Worm (Caenorhabditis elegans) whole organism, L2 larva: ENCODE results near the gene E02C12.12.

ENCODE experiments used
- Y55F3AM.14 ChIP-seq: fragments of 200-800 bp; sonication (Bioruptor generic); optimal IDR thresholded peaks from 2 replicates; lab custom pipeline; 2018; ENCODE audit warnings: mild to moderate bottlenecking, missing genetic modification characterization, missing compliant biosample characterization
- alr-1 ChIP-seq: fragments of 150-350 bp; optimal IDR thresholded peaks from 2 replicates; lab custom pipeline; 2014; ENCODE audit warnings: missing biosample characterization, missing genetic modification characterization
- aly-2 ChIP-seq: fragments of 150-350 bp; optimal IDR thresholded peaks from 2 replicates; lab custom pipeline; 2014; ENCODE audit warnings: missing biosample characterization, missing genetic modification characterization
- ama-1 ChIP-seq: fragments of 150-350 bp; optimal IDR thresholded peaks from 2 replicates; lab custom pipeline; 2018; ENCODE audit warnings: inconsistent platforms
- blmp-1 ChIP-seq: sonication (generic microtip); optimal IDR thresholded peaks from 2 replicates; lab custom pipeline; 2017; ENCODE audit warnings: missing genetic modification characterization, mild to moderate bottlenecking, missing compliant biosample characterization, antibody characterized with exemption, moderate library complexity; ENCODE audit not compliant: insufficient read depth
- ceh-16 ChIP-seq: fragments of 150-350 bp; optimal IDR thresholded peaks from 2 replicates; lab custom pipeline; 2014; ENCODE audit warnings: missing biosample characterization, missing genetic modification characterization
- ceh-82 ChIP-seq: fragments of 150-350 bp; optimal IDR thresholded peaks from 2 replicates; lab custom pipeline; 2014; ENCODE audit warnings: missing biosample characterization, missing genetic modification characterization
- crh-2 ChIP-seq: sonication (generic microtip); optimal IDR thresholded peaks from 2 replicates; lab custom pipeline; 2017; ENCODE audit warnings: missing biosample characterization, missing genetic modification characterization
- dmd-4 ChIP-seq: sonication (generic microtip); optimal IDR thresholded peaks from 2 replicates; lab custom pipeline; 2017; ENCODE audit warnings: missing biosample characterization, missing genetic modification characterization
- elt-1 ChIP-seq: fragments of 150-350 bp; optimal IDR thresholded peaks from 2 replicates; lab custom pipeline; 2014; ENCODE audit warnings: missing biosample characterization, missing genetic modification characterization
- elt-3 ChIP-seq: sonication (generic microtip); optimal IDR thresholded peaks from 2 replicates; lab custom pipeline; 2017; ENCODE audit warnings: missing biosample characterization, missing genetic modification characterization
- fos-1 ChIP-seq: fragments of 150-350 bp; optimal IDR thresholded peaks from 2 replicates; lab custom pipeline; 2014; ENCODE audit warnings: missing biosample characterization, missing genetic modification characterization
- gmeb-1 ChIP-seq: fragments of 150-350 bp; optimal IDR thresholded peaks from 2 replicates; lab custom pipeline; 2014; ENCODE audit warnings: missing biosample characterization, missing genetic modification characterization
- lin-11 ChIP-seq: fragments of 150-350 bp; sonication (generic microtip); optimal IDR thresholded peaks from 2 replicates; lab custom pipeline; 2014; ENCODE audit warnings: missing biosample characterization, missing genetic modification characterization, inconsistent platforms, mixed read lengths
- lin-13 ChIP-seq: fragments of 150-350 bp; optimal IDR thresholded peaks from 2 replicates; lab custom pipeline; 2014; ENCODE audit warnings: missing biosample characterization, missing genetic modification reagents, missing genetic modification characterization
- lsy-2 ChIP-seq, 2 experiments: fragments of 150-350 bp in 1 of 2; sonication (generic microtip) in 1 of 2; optimal IDR thresholded peaks; 2 replicates each; lab custom pipeline; 2014 to 2017; ENCODE audit warnings: missing biosample characterization in 2 of 2, missing genetic modification characterization in 2 of 2
- mab-5 ChIP-seq: fragments of 150-350 bp; optimal IDR thresholded peaks from 2 replicates; lab custom pipeline; 2014; ENCODE audit warnings: missing biosample characterization, missing genetic modification characterization
- mbf-1 ChIP-seq: sonication (generic microtip); optimal IDR thresholded peaks from 2 replicates; lab custom pipeline; 2017; ENCODE audit warnings: missing biosample characterization, missing genetic modification characterization
- mdl-1 ChIP-seq, 2 experiments: fragments of 150-350 bp in 1 of 2; sonication (generic microtip) in 1 of 2; optimal IDR thresholded peaks; 2 replicates each; lab custom pipeline; 2017; ENCODE audit warnings: missing biosample characterization in 2 of 2, missing genetic modification characterization in 2 of 2
- nhr-10 ChIP-seq: sonication (generic microtip); optimal IDR thresholded peaks from 2 replicates; lab custom pipeline; 2017; ENCODE audit warnings: missing biosample characterization, missing genetic modification characterization
- nhr-12 ChIP-seq: fragments of 150-350 bp; optimal IDR thresholded peaks from 2 replicates; lab custom pipeline; 2014; ENCODE audit warnings: missing biosample characterization, missing genetic modification characterization
- nhr-129 ChIP-seq: fragments of 150-350 bp; optimal IDR thresholded peaks from 2 replicates; lab custom pipeline; 2014; ENCODE audit warnings: missing biosample characterization, missing genetic modification characterization
- nhr-23 ChIP-seq: fragments of 150-350 bp; optimal IDR thresholded peaks from 2 replicates; lab custom pipeline; 2014; ENCODE audit warnings: missing biosample characterization, missing genetic modification reagents, missing genetic modification characterization
- nhr-237 ChIP-seq: fragments of 150-350 bp; optimal IDR thresholded peaks from 2 replicates; lab custom pipeline; 2014; ENCODE audit warnings: missing biosample characterization, missing genetic modification characterization
- nhr-25 ChIP-seq: fragments of 150-350 bp; sonication (generic microtip); optimal IDR thresholded peaks from 3 replicates; lab custom pipeline; 2014; ENCODE audit warnings: missing biosample characterization, missing genetic modification characterization
- nhr-6 ChIP-seq: fragments of 150-350 bp; optimal IDR thresholded peaks from 2 replicates; lab custom pipeline; 2014; ENCODE audit warnings: missing biosample characterization, missing genetic modification characterization
- peb-1 ChIP-seq: fragments of 150-350 bp; optimal IDR thresholded peaks from 2 replicates; lab custom pipeline; 2014; ENCODE audit warnings: missing biosample characterization, missing genetic modification characterization
- sem-4 ChIP-seq: fragments of 150-350 bp; optimal IDR thresholded peaks from 2 replicates; lab custom pipeline; 2014; ENCODE audit warnings: missing biosample characterization, missing genetic modification reagents, missing genetic modification characterization
- skn-1 ChIP-seq: sonication (generic microtip); optimal IDR thresholded peaks from 2 replicates; lab custom pipeline; 2017; ENCODE audit warnings: missing biosample characterization, missing genetic modification characterization
- sma-3 ChIP-seq: sonication (generic microtip); optimal IDR thresholded peaks from 2 replicates; lab custom pipeline; 2016; ENCODE audit warnings: missing genetic modification reagents, missing genetic modification characterization, missing compliant biosample characterization
- sma-9 ChIP-seq, 2 experiments: fragments of 150-350 bp in 1 of 2; sonication (generic microtip) in 1 of 2; optimal IDR thresholded peaks; 2 replicates each; lab custom pipeline; 2014 to 2016; ENCODE audit warnings: missing genetic modification characterization in 2 of 2, mild to moderate bottlenecking in 1 of 2, missing biosample characterization in 1 of 2, missing compliant biosample characterization in 1 of 2, missing genetic modification reagents in 1 of 2, moderate library complexity in 1 of 2
- snpc-4 ChIP-seq: fragments of 150-350 bp; optimal IDR thresholded peaks from 2 replicates; lab custom pipeline; 2014; ENCODE audit warnings: missing biosample characterization, missing genetic modification characterization
- unc-55 ChIP-seq: fragments of 150-350 bp; sonication (generic microtip); optimal IDR thresholded peaks from 3 replicates; lab custom pipeline; 2014; ENCODE audit warnings: missing biosample characterization, missing genetic modification reagents, missing genetic modification characterization
- unc-62 ChIP-seq: fragments of 150-350 bp; optimal IDR thresholded peaks from 2 replicates; lab custom pipeline; 2014; ENCODE audit warnings: missing biosample characterization, missing genetic modification reagents, missing genetic modification characterization
- ztf-1 ChIP-seq: fragments of 200-800 bp; sonication (Bioruptor generic); conservative IDR thresholded peaks from 2 replicates; pipeline ENCODE4 v1.3.6; 2022; ENCODE audit warnings: missing genetic modification characterization, missing compliant biosample characterization
- ztf-11 ChIP-seq: sonication (generic microtip); optimal IDR thresholded peaks from 2 replicates; lab custom pipeline; 2017; ENCODE audit warnings: missing biosample characterization, missing genetic modification characterization

Gene E02C12.12

DNA sequence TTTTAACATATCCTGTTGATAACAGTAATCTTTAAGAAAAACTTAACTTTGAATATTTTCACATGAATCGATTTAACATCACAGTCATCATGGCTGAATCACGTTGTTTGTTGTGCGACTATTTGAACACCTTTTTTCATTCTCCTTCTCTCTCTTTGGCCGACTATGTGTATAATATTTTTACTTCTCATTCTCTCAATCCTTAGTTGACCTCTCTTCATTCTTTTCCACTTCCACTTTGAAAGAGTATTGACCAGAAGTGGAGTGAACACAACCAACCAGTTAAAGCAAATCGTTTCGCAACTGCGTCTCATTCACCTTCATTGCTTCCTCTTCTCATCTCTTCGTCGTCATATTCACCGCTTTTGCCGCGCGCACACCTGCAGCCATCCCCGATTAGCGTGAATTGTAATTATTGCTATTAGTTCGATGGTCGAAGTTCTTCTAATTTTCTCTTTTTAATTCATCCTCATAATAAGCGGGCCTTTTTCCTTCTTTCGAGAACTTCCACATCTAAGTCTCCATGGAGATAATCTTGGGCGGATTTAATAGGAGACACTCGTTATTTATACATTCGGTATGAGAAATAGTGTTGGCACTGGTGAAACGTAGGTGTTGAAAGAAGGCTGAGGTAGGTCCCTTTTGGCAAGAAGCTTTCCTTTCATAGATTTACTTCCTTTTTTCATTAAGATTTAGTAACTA is 13.0 kb upstream of the E02C12.12 start:
- TF ChIP-seq lin-11 (tag; lab: Kevin White, UChicago) (no peak), elt-3 (tag; lab: Kevin White, UChicago) (no peak), nhr-10 (tag; lab: Kevin White, UChicago) (no peak), nhr-129 (tag; lab: Kevin White, UChicago) (no peak), nhr-6 (tag; lab: Kevin White, UChicago) (no peak), nhr-25 (tag; lab: Kevin White, UChicago) (peak; percentile 35), unc-55 (GFP tag; lab: Kevin White, UChicago) (no peak)

DNA sequence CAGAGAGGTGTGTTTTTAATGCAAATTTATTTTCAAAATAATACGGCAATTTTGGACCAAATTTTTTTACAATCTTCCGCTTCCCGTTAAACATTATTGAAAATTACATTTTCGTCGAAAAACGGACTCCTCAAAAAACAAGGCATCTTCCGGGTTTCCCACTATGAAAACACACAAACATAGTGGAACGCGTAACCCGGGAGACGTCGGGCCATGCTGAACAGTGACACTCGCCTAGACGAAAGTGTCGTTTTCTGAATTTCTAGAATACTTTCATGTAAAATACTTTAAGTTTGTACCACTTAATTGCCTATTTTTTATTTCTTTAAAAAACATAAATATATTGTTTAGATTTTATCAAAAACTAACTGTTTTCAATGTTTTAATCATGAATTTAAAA is 9.8 kb upstream of the E02C12.12 start:
- TF ChIP-seq alr-1 (tag; lab: Kevin White, UChicago): no peak
- TF ChIP-seq snpc-4 (tag; lab: Kevin White, UChicago): peak; percentile 95

DNA sequence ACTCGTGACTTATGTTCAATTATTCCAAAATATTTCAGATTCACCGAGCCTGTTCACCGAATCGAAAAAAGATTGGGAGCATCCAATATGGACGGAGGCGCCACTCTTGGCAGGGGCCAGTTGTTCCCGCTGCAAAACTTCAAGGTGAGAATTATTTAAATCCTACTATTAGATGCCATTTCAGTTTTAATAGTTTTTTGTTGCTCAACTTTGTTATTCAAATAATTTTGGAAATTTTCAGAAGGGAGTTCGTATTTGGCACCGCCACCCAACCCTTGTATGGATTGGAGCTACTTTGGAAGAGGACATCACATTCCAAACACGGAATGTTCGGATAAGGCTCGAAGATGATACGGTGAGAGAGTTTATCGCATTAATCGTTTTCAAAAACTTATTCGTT is 4.0 kb upstream of the E02C12.12 start, which contains the start of gene hum-2:
Gene hum-2, plus strand, starts transcription at position 33 of the 400 bp plus-strand sequence.
- TF ChIP-seq lsy-2 (tag; optimal IDR thresholded peaks at IDR 0.05; lab: Kevin White, UChicago) (no peak), lin-13 (GFP tag; lab: Kevin White, UChicago) (no peak), unc-55 (GFP tag; lab: Kevin White, UChicago) (no peak), skn-1 (tag; lab: Kevin White, UChicago) (no peak), gmeb-1 (tag; lab: Kevin White, UChicago) (no peak), fos-1 (no peak), nhr-129 (tag; lab: Kevin White, UChicago) (no peak), dmd-4 (no peak), mab-5 (tag; lab: Kevin White, UChicago) (no peak), mbf-1 (no peak), Y55F3AM.14 (no peak), nhr-12 (tag; lab: Kevin White, UChicago) (no peak), nhr-237 (tag; lab: Kevin White, UChicago) (no peak), alr-1 (tag; lab: Kevin White, UChicago) (no peak), crh-2 (tag; lab: Kevin White, UChicago) (no peak), blmp-1 (tag; lab: Kevin White, UChicago) (no peak), peb-1 (tag; lab: Kevin White, UChicago) (no peak), ztf-1 (no peak), unc-62 (GFP tag; lab: Kevin White, UChicago) (no peak)

DNA sequence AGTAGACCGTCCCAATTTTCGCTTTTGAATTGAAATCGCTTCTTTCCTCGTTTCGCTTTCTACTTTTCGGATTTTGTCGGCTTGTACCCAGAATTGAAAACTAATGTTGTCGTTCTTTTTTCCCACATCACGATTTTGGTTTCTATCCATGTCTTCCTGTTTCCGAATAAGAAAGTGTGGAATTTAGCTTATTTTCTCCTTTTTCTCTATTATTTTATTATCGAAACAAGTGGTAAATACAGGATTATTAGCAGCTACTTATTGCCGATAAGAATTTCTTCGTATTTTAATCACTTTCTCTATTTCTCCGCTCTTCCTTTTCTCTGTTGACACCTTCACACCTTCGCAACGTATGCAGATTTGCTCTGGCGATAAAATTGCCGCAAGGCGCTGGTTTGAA is 2.8 kb upstream of the E02C12.12 start:
- TF ChIP-seq ceh-16 (tag; lab: Kevin White, UChicago) (no peak), aly-2 (tag; lab: Kevin White, UChicago) (no peak), nhr-12 (tag; lab: Kevin White, UChicago) (no peak), ceh-82 (tag; lab: Kevin White, UChicago) (no peak), peb-1 (tag; lab: Kevin White, UChicago) (no peak)

DNA sequence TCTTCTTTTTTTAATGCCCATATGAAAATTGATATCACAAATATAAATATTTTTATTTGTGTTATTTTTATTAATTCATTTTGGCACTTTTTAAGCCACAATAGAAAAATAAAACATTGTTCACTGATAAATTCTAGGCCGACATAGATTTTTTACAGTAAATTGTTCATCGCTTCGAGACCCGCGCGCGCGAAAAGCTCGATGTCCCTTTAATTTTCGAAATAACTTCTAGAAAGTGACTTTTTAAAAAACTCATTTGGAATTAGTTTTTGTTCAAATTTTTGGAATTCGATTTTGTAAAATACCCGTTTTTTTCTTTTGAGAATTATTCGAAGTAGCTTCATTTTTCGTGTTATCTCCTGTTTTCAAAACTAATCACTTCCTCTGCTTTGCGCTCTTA is 2.2 kb upstream of the E02C12.12 start:
- TF ChIP-seq elt-3 (tag; lab: Kevin White, UChicago): no peak
- TF ChIP-seq dmd-4: no peak
- no peak for TF ChIP-seq mdl-1 (tag; optimal IDR thresholded peaks at IDR 0.05; lab: Kevin White, UChicago)
- no peak for TF ChIP-seq ama-1 (lab: Kevin White, UChicago)
- TF ChIP-seq sem-4: no peak
- TF ChIP-seq, all 48 proteins: peak for 0

DNA sequence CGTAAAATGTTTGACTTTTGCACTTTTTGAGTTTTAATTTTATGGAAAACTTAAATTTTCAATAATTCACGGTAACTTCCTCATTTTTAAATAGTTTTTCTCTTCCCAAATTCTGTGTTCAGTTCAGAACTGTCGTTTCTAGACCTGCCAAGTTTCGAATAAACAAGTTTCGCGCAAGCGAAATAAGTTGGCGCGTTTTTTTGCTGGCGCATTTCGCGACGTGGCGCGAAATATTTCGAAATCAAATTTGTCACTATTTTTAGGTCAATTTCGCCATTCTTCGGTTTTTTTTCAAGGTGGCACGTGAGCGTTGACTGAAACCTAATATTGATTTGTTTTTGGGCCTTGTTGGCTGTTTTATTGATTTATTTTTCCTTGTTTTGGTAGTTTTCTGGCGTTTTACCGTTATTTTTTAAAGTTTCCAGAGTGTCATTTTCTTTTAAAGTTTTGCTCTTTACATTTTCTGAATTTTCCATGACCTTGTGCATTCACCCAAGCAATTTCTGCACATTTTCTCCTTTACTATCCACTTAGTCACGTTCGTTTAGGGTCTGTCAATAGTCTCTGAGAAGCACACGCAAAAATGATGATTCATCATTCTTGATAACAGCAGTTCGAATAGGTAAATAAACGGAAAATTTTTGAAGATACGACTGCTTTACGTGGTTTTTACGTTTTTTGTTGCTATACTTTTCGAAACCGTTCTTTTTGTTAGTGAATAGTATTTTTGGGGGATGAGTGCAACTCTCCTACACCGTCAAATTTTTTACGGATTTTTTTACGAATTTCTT is 620 bp upstream of the E02C12.12 start:
- TF ChIP-seq ztf-11 (no peak), nhr-129 (tag; lab: Kevin White, UChicago) (no peak), nhr-23 (tag; lab: Kevin White, UChicago) (no peak), elt-1 (tag; lab: Kevin White, UChicago) (no peak), ama-1 (lab: Kevin White, UChicago) (no peak), fos-1 (peak; percentile 76), sma-3 (GFP tag; lab: Kevin White, UChicago) (no peak), crh-2 (tag; lab: Kevin White, UChicago) (peak; percentile 10), lin-13 (GFP tag; lab: Kevin White, UChicago) (no peak), sma-9 (GFP tag; optimal IDR thresholded peaks at IDR 0.05; lab: Kevin White, UChicago) (no peak), sma-9 (tag; optimal IDR thresholded peaks at IDR 0.05; lab: Kevin White, UChicago) (no peak), unc-62 (GFP tag; lab: Kevin White, UChicago) (no peak)
